Worm (Caenorhabditis elegans) whole organism, L4 larva: Measurements from ENCODE around the gene F07C6.4.

ENCODE experiments used
- ceh-82 ChIP-seq: sonication (generic microtip); optimal IDR thresholded peaks from 2 replicates; lab custom pipeline; 2017; ENCODE audit warnings: missing biosample characterization, missing genetic modification characterization
- dmd-9 ChIP-seq: fragments of 200-800 bp; sonication (Bioruptor generic); IDR thresholded peaks from 2 replicates; pipeline ENCODE4 v1.3.6; 2022; ENCODE audit warnings: missing genetic modification reagents, missing genetic modification characterization, missing compliant biosample characterization
- dpl-1 ChIP-seq: fragments of 150-350 bp; optimal IDR thresholded peaks from 2 replicates; lab custom pipeline; 2014; ENCODE audit warnings: missing biosample characterization, missing genetic modification reagents, missing genetic modification characterization
- fkh-10 ChIP-seq: fragments of 150-350 bp; optimal IDR thresholded peaks from 2 replicates; lab custom pipeline; 2014; ENCODE audit warnings: missing biosample characterization, missing genetic modification reagents, missing genetic modification characterization
- jun-1 ChIP-seq: fragments of 150-350 bp; optimal IDR thresholded peaks from 2 replicates; lab custom pipeline; 2014; ENCODE audit warnings: missing biosample characterization, missing genetic modification reagents, missing genetic modification characterization
- lin-13 ChIP-seq: fragments of 150-350 bp; optimal IDR thresholded peaks from 2 replicates; lab custom pipeline; 2014; ENCODE audit warnings: missing biosample characterization, missing genetic modification reagents, missing genetic modification characterization
- nhr-48 ChIP-seq: sonication (generic microtip); optimal IDR thresholded peaks from 2 replicates; lab custom pipeline; 2016; ENCODE audit warnings: mild to moderate bottlenecking, missing genetic modification characterization, missing compliant biosample characterization
- nhr-76 ChIP-seq: fragments of 150-350 bp; optimal IDR thresholded peaks from 2 replicates; lab custom pipeline; 2014; ENCODE audit warnings: missing biosample characterization, missing genetic modification characterization
- pqm-1 ChIP-seq: sonication (generic microtip); optimal IDR thresholded peaks from 2 replicates; lab custom pipeline; 2017; ENCODE audit warnings: missing biosample characterization, missing genetic modification characterization
- sdz-12 ChIP-seq: fragments of 200-800 bp; sonication (Bioruptor generic); optimal IDR thresholded peaks from 2 replicates; lab custom pipeline; 2018; ENCODE audit warnings: mild to moderate bottlenecking, missing genetic modification characterization, missing compliant biosample characterization
- tag-97 ChIP-seq: fragments of 200-800 bp; sonication (Bioruptor generic); IDR thresholded peaks from 2 replicates; pipeline ENCODE4 v1.3.6; 2022; ENCODE audit warnings: missing genetic modification characterization, missing compliant biosample characterization
- zag-1 ChIP-seq: fragments of 150-350 bp; optimal IDR thresholded peaks from 2 replicates; lab custom pipeline; 2014; ENCODE audit warnings: missing biosample characterization, missing genetic modification characterization
- ztf-11 ChIP-seq: fragments of 150-350 bp; optimal IDR thresholded peaks from 2 replicates; lab custom pipeline; 2014; ENCODE audit warnings: missing biosample characterization, missing genetic modification characterization

- TF ChIP-seq sdz-12 (no peak), nhr-76 (tag; lab: Kevin White, UChicago) (no peak), pqm-1 (tag; lab: Kevin White, UChicago) (no peak), dpl-1 (GFP tag; lab: Kevin White, UChicago) (no peak), dmd-9 (0 out of 2 replicates have a peak, but pooled peaks have one; percentile 25), jun-1 (tag; lab: Kevin White, UChicago) (no peak), ceh-82 (no peak), tag-97 (GFP tag; lab: Robert Waterston, UW) (no peak), zag-1 (tag; lab: Kevin White, UChicago) (no peak), ztf-11 (tag; lab: Kevin White, UChicago) (no peak), nhr-48 (tag; lab: Kevin White, UChicago) (no peak), fkh-10 (GFP tag; lab: Kevin White, UChicago) (no peak), lin-13 (GFP tag; lab: Kevin White, UChicago) (no peak)
Observed at ce11 chrIV:12781804-12782449, 23.8 kb upstream of the F07C6.4 start.
